Fruit fly (Drosophila melanogaster) Kc167 (cell line): Measurements from ENCODE around the gene Ccdc39.

ENCODE experiments used
- Myc ChIP-seq: fragments of >200 bp; optimal IDR thresholded peaks from 2 replicates; lab custom pipeline; 2017; ENCODE audit warnings: missing external identifiers
- Sin3A ChIP-seq: fragments of >200 bp; optimal IDR thresholded peaks from 2 replicates; lab custom pipeline; 2018; ENCODE audit warnings: missing external identifiers
- h ChIP-seq: fragments of >200 bp; optimal IDR thresholded peaks from 3 replicates; lab custom pipeline; 2018; ENCODE audit warnings: missing external identifiers
- psq ChIP-seq: fragments of >200 bp; optimal IDR thresholded peaks from 2 replicates; lab custom pipeline; 2017; ENCODE audit warnings: missing external identifiers
- ttk ChIP-seq: sonication (Bioruptor generic); optimal IDR thresholded peaks from 2 replicates; lab custom pipeline; 2017; ENCODE audit warnings: missing external identifiers

DNA sequence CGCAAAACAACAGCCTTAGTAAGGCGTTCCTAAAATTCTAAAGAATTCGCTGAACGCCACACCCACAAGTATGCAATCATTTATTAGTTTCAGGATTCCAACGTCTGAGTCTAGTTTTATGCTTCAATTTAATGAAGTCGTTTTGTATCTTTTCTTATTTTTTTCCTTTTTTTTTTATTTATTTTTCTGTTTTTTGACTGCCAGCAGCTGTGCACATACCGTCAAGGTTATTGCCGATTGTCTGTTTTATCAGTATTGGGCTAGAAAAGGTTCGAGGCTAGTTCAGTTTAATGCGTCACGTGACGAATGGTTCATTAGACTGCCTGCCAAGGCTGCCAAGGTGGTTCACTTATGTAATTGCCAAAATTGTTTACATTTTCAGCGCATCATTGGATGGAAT is 23.1 kb downstream of the Ccdc39 start:
- TF ChIP-seq Myc (lab: Kevin White, UChicago) (no peak), Sin3A (lab: Kevin White, UChicago) (no peak), psq (lab: Kevin White, UChicago) (no peak), ttk (lab: Kevin White, UChicago) (no peak), h (lab: Kevin White, UChicago) (no peak)
